Worm (Caenorhabditis elegans): ENCODE results near the gene K12H4.6.

DNA sequence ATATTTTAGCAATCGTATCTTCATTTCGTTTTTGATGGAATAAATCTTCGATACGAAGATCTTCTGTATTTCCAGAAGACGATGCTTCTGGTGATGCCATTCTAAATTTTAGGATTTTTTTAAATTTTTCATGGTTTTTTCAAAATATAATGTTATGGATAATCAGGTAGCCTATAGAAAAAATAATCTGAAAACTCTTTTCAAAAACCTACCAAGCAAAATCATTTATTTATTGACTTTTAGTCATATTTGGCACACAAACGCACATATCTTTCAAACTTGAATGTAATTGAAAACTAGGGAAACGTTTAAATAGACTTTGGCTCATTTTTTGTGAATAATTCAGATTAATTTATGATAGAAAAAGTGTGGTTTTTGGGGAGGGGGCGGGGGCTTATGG is 26.2 kb downstream of the K12H4.6 start, which contains the start of gene F44B9.5:
- no peak for TF ChIP-seq aly-1 (tag; optimal IDR thresholded peaks at IDR 0.05)
- no peak for TF ChIP-seq scrt-1 (GFP tag; IDR thresholded peaks at IDR 0.05)
- TF ChIP-seq ceh-36 (tag; optimal IDR thresholded peaks at IDR 0.05): no peak
